Worm (Caenorhabditis elegans): ENCODE data around the gene F46C8.1.

F46C8.1 gene

ce11 chrX:7500970-7501369, 47.3 kb upstream of the F46C8.1 start, which contains the start of gene uggt-1 (continued):
- TF ChIP-seq dpl-1 (GFP tag; optimal IDR thresholded peaks at IDR 0.05) (peak; percentile 83), lin-39 (tag; optimal IDR thresholded peaks at IDR 0.05) (no peak), saeg-2 (GFP tag; IDR thresholded peaks at IDR 0.05) (no peak), daf-12 (tag; optimal IDR thresholded peaks at IDR 0.05) (no peak), F49E8.2 (tag; optimal IDR thresholded peaks at IDR 0.05; ENCODE audit: borderline replicate concordance) (no peak), spr-3 (GFP tag; optimal IDR thresholded peaks at IDR 0.05) (no peak), Y48G9A.11 (GFP tag; IDR thresholded peaks at IDR 0.05) (no peak), gei-8 (GFP tag; optimal IDR thresholded peaks at IDR 0.05) (no peak), ZK337.2 (GFP tag; IDR thresholded peaks at IDR 0.05) (no peak), ceh-20 (GFP tag; IDR thresholded peaks at IDR 0.05) (peak; percentile 85), Y5F2A.4 (GFP tag; optimal IDR thresholded peaks at IDR 0.05) (no peak), mes-2 (tag; optimal IDR thresholded peaks at IDR 0.05; ENCODE audit: poor library complexity, severe bottlenecking) (peak; percentile 93), lin-13 (GFP tag; optimal IDR thresholded peaks at IDR 0.05) (peak; percentile 84), pha-4 (GFP tag; IDR thresholded peaks at IDR 0.05) (peak; percentile 69; the same call in 1 of the 2 replicates), pha-4 (tag; optimal IDR thresholded peaks at IDR 0.05) (no peak), R02D3.7 (tag; optimal IDR thresholded peaks at IDR 0.05) (no peak), egl-27 (tag; optimal IDR thresholded peaks at IDR 0.05) (no peak), nhr-76 (tag; optimal IDR thresholded peaks at IDR 0.05) (no peak), cey-2 (tag; optimal IDR thresholded peaks at IDR 0.05; ENCODE audit: borderline replicate concordance, insufficient read depth) (no peak), lir-3 (tag; optimal IDR thresholded peaks at IDR 0.05) (no peak), ztf-11 (tag; optimal IDR thresholded peaks at IDR 0.05) (no peak), hmg-1.1 (GFP tag; IDR thresholded peaks at IDR 0.05) (peak; percentile 95), Y105C5A.15 (GFP tag; IDR thresholded peaks at IDR 0.05) (no peak), tra-1 (GFP tag; IDR thresholded peaks at IDR 0.05) (0 out of 2 replicates have a peak, but pooled peaks have one; percentile 69), mxl-3 (GFP tag; optimal IDR thresholded peaks at IDR 0.05) (peak; percentile 95), aly-2 (tag; optimal IDR thresholded peaks at IDR 0.05) (no peak), zag-1 (tag; optimal IDR thresholded peaks at IDR 0.05) (no peak), aha-1 (tag) (peak; percentile 94), ces-1 (GFP tag; optimal IDR thresholded peaks at IDR 0.05) (peak; percentile 48), tag-97 (GFP tag; IDR thresholded peaks at IDR 0.05) (no peak), ztf-7 (tag; optimal IDR thresholded peaks at IDR 0.05) (no peak), sdz-12 (GFP tag; optimal IDR thresholded peaks at IDR 0.05) (no peak), hif-1 (tag; optimal IDR thresholded peaks at IDR 0.05) (peak; percentile 47 to 85), daf-19 (GFP tag; conservative IDR thresholded peaks at IDR 0.05) (peak; percentile 87), zfp-2 (tag; optimal IDR thresholded peaks at IDR 0.05) (peak; percentile 43), F44E2.7 (GFP tag; IDR thresholded peaks at IDR 0.05) (no peak), fkh-10 (GFP tag; optimal IDR thresholded peaks at IDR 0.05) (peak; percentile 91), ama-1 (optimal IDR thresholded peaks at IDR 0.05) (no peak), nhr-41 (GFP tag; IDR thresholded peaks at IDR 0.05) (no peak), madf-5 (GFP tag; IDR thresholded peaks at IDR 0.05) (no peak), lin-38 (GFP tag; IDR thresholded peaks at IDR 0.05) (no peak), D1046.2 (GFP tag; IDR thresholded peaks at IDR 0.05) (no peak), skn-1 (tag; optimal IDR thresholded peaks at IDR 0.05) (no peak), mdt-29 (GFP tag; IDR thresholded peaks at IDR 0.05) (no peak), dmd-8 (GFP tag; IDR thresholded peaks at IDR 0.05) (no peak), nhr-11 (tag; optimal IDR thresholded peaks at IDR 0.05) (peak; percentile 88), Y75B8A.6 (GFP tag; IDR thresholded peaks at IDR 0.05) (no peak), T26A8.4 (GFP tag; IDR thresholded peaks at IDR 0.05) (peak; percentile 85), set-16 (GFP tag; IDR thresholded peaks at IDR 0.05) (no peak), egl-43 (GFP tag; IDR thresholded peaks at IDR 0.05) (peak; percentile 80), madf-9 (GFP tag; conservative IDR thresholded peaks at IDR 0.05) (peak; percentile 67; the same call in 1 of the 2 replicates), nhr-28 (tag; optimal IDR thresholded peaks at IDR 0.05) (peak; percentile 85), unc-130 (GFP tag; optimal IDR thresholded peaks at IDR 0.05) (no peak)
